Worm (Caenorhabditis elegans): ENCODE measurements around the gene dnj-17.

ce11 chrIII:13385850-13386249 is 7.3 kb downstream of the dnj-17 start, which contains the start of gene T03F6.4:
- TF ChIP-seq ama-1 (optimal IDR thresholded peaks at IDR 0.05): no peak
- TF ChIP-seq aly-1 (tag; optimal IDR thresholded peaks at IDR 0.05): no peak
- no peak for TF ChIP-seq ceh-13 (GFP tag; optimal IDR thresholded peaks at IDR 0.05)
- no peak for TF ChIP-seq B0310.2 (tag; optimal IDR thresholded peaks at IDR 0.05)
